Fruit fly (Drosophila melanogaster) whole organism, embryonic: ENCODE results near the gene CG2187.

Source experiments
- B-H1 ChIP-seq: fragments of 200-800 bp; sonication (Bioruptor generic); IDR thresholded peaks from 3 replicates; pipeline ENCODE4 v1.3.6; 2022; ENCODE audit warnings: missing biosample characterization, missing genetic modification characterization
- B-H2 ChIP-seq: fragments of 200-800 bp; sonication (Bioruptor generic); optimal IDR thresholded peaks from 2 replicates; lab custom pipeline; 2018; ENCODE audit warnings: missing biosample characterization, mild to moderate bottlenecking, missing genetic modification characterization
- Blimp-1 ChIP-seq: fragments of 200-800 bp; sonication (Bioruptor generic); optimal IDR thresholded peaks from 3 replicates; lab custom pipeline; 2018; ENCODE audit warnings: missing biosample characterization, missing genetic modification characterization, mild to moderate bottlenecking, moderate library complexity, missing genetic modification reagents
- CG10209 ChIP-seq: fragments of 200-800 bp; sonication (Bioruptor generic); optimal IDR thresholded peaks from 3 replicates; lab custom pipeline; 2017; ENCODE audit warnings: missing biosample characterization, mild to moderate bottlenecking, missing genetic modification characterization, missing genetic modification reagents
- CG10959 ChIP-seq: fragments of 200-800 bp; sonication (Bioruptor generic); IDR thresholded peaks from 2 replicates; pipeline ENCODE4 v1.3.6; 2022; ENCODE audit warnings: missing biosample characterization, missing genetic modification characterization
- CG11504 ChIP-seq: fragments of 200-800 bp; sonication (Bioruptor generic); optimal IDR thresholded peaks from 3 replicates; lab custom pipeline; 2019; ENCODE audit warnings: missing biosample characterization, mild to moderate bottlenecking, missing genetic modification characterization, moderate library complexity
- CG14860 ChIP-seq: fragments of 200-800 bp; sonication (Bioruptor generic); IDR thresholded peaks from 3 replicates; pipeline ENCODE4 v1.3.6; 2022; ENCODE audit warnings: missing biosample characterization, missing genetic modification characterization; ENCODE audit not compliant: partially characterized antibody
- CG1603 ChIP-seq: fragments of 200-800 bp; sonication (Bioruptor generic); optimal IDR thresholded peaks from 2 replicates; lab custom pipeline; 2019; ENCODE audit warnings: missing biosample characterization, mild to moderate bottlenecking, missing genetic modification characterization, moderate library complexity
- CG17361 ChIP-seq: fragments of 200-800 bp; sonication (Bioruptor generic); IDR thresholded peaks from 3 replicates; pipeline ENCODE4 v1.3.6; 2022; ENCODE audit warnings: missing biosample characterization, missing genetic modification characterization
- CG18619 ChIP-seq: fragments of 200-800 bp; sonication (Bioruptor generic); optimal IDR thresholded peaks from 3 replicates; lab custom pipeline; 2017; ENCODE audit warnings: missing biosample characterization, mild to moderate bottlenecking, missing genetic modification characterization
- CG2199 ChIP-seq: fragments of 200-800 bp; sonication (Bioruptor generic); IDR thresholded peaks from 3 replicates; pipeline ENCODE4 v1.3.6; 2022; ENCODE audit warnings: missing biosample characterization, missing genetic modification characterization
- CG2889 ChIP-seq: fragments of 200-800 bp; sonication (Bioruptor generic); IDR thresholded peaks from 3 replicates; pipeline ENCODE4 v1.3.6; 2022; ENCODE audit warnings: missing biosample characterization, missing genetic modification characterization
- CG3065 ChIP-seq: fragments of 200-800 bp; sonication (Bioruptor generic); optimal IDR thresholded peaks from 2 replicates; lab custom pipeline; 2016; ENCODE audit warnings: missing biosample characterization, missing genetic modification characterization
- CG31388 ChIP-seq: fragments of 200-800 bp; sonication (Bioruptor generic); optimal IDR thresholded peaks from 2 replicates; lab custom pipeline; 2016; ENCODE audit warnings: missing biosample characterization, missing genetic modification characterization
- CG43689 ChIP-seq: fragments of 200-800 bp; sonication (Bioruptor generic); IDR thresholded peaks from 2 replicates; pipeline ENCODE4 v1.3.6; 2022; ENCODE audit warnings: missing biosample characterization, missing genetic modification characterization
- CG4404 ChIP-seq: fragments of 200-800 bp; sonication (Bioruptor generic); IDR thresholded peaks from 2 replicates; pipeline ENCODE4 v1.3.6; 2022; ENCODE audit warnings: missing biosample characterization, missing genetic modification characterization
- CG6254 ChIP-seq: fragments of 200-800 bp; sonication (Bioruptor generic); optimal IDR thresholded peaks from 3 replicates; lab custom pipeline; 2017; ENCODE audit warnings: mild to moderate bottlenecking, missing biosample characterization, missing genetic modification reagents, missing genetic modification characterization
- CG7372 ChIP-seq: fragments of 200-800 bp; sonication (Bioruptor generic); IDR thresholded peaks from 2 replicates; pipeline ENCODE4 v1.3.6; 2022; ENCODE audit warnings: missing biosample characterization, missing genetic modification characterization
- CG7928 ChIP-seq: fragments of 200-800 bp; sonication (Bioruptor generic); optimal IDR thresholded peaks from 2 replicates; lab custom pipeline; 2017; ENCODE audit warnings: missing biosample characterization, mild to moderate bottlenecking, missing genetic modification characterization
- CG8290 ChIP-seq, 3 experiments: fragments of 200-800 bp; sonication (Bioruptor generic); optimal IDR thresholded peaks; 2 replicates each; lab custom pipeline; 2016 to 2019; ENCODE audit warnings: missing biosample characterization in 3 of 3, missing genetic modification characterization in 3 of 3, mild to moderate bottlenecking in 2 of 3, moderate library complexity in 1 of 3
- CG8478 ChIP-seq: fragments of >200 bp; optimal IDR thresholded peaks from 2 replicates; lab custom pipeline; 2018
- Elba2 ChIP-seq: fragments of 200-800 bp; sonication (Bioruptor generic); optimal IDR thresholded peaks from 3 replicates; lab custom pipeline; 2016; ENCODE audit warnings: missing biosample characterization, missing genetic modification characterization
- H2.0 ChIP-seq: fragments of 200-800 bp; sonication (Bioruptor generic); IDR thresholded peaks from 2 replicates; pipeline ENCODE4 v1.3.6; 2022; ENCODE audit warnings: missing biosample characterization, missing genetic modification characterization
- Poxn ChIP-seq: fragments of 200-800 bp; sonication (Bioruptor generic); IDR thresholded peaks from 2 replicates; pipeline ENCODE4 v1.3.6; 2022; ENCODE audit warnings: missing biosample characterization, missing genetic modification characterization
- Sin3A ChIP-seq: fragments of >200 bp; optimal IDR thresholded peaks from 2 replicates; lab custom pipeline; 2018
- Usf ChIP-seq: fragments of 200-800 bp; sonication (Bioruptor generic); optimal IDR thresholded peaks from 2 replicates; lab custom pipeline; 2017; ENCODE audit warnings: missing genotype, missing biosample characterization, missing genetic modification characterization
- YL-1 ChIP-seq: fragments of 200-800 bp; sonication (Bioruptor generic); optimal IDR thresholded peaks from 3 replicates; lab custom pipeline; 2017; ENCODE audit warnings: missing biosample characterization, mild to moderate bottlenecking, missing genetic modification characterization
- ac ChIP-seq: fragments of 200-800 bp; sonication (Bioruptor generic); optimal IDR thresholded peaks from 3 replicates; lab custom pipeline; 2017; ENCODE audit warnings: missing biosample characterization, mild to moderate bottlenecking, missing genetic modification characterization
- al ChIP-seq: fragments of 200-800 bp; sonication (Bioruptor generic); IDR thresholded peaks from 2 replicates; pipeline ENCODE4 v1.3.6; 2022; ENCODE audit warnings: missing biosample characterization, missing genetic modification characterization
- corto ChIP-seq: fragments of 200-800 bp; sonication (Bioruptor generic); optimal IDR thresholded peaks from 2 replicates; lab custom pipeline; 2016; ENCODE audit warnings: missing biosample characterization, mild to moderate bottlenecking, missing genetic modification characterization, moderate library complexity
- ham ChIP-seq: fragments of 200-800 bp; sonication (Bioruptor generic); IDR thresholded peaks from 2 replicates; pipeline ENCODE4 v1.3.6; 2022; ENCODE audit warnings: missing biosample characterization, missing genetic modification characterization
- hbn ChIP-seq: fragments of 200-800 bp; sonication (Bioruptor generic); IDR thresholded peaks from 2 replicates; pipeline ENCODE4 v1.3.6; 2022; ENCODE audit warnings: missing biosample characterization, missing genetic modification characterization; ENCODE audit not compliant: partially characterized antibody
- hth ChIP-seq: fragments of >200 bp; optimal IDR thresholded peaks from 2 replicates; lab custom pipeline; 2017; ENCODE audit warnings: inconsistent platforms
- ind ChIP-seq: fragments of 200-800 bp; sonication (Bioruptor generic); optimal IDR thresholded peaks from 3 replicates; lab custom pipeline; 2016; ENCODE audit warnings: missing biosample characterization, missing genetic modification characterization
- inv ChIP-seq: fragments of 200-800 bp; sonication (Bioruptor generic); IDR thresholded peaks from 2 replicates; pipeline ENCODE4 v1.3.6; 2022; ENCODE audit warnings: missing biosample characterization, missing genetic modification characterization; ENCODE audit not compliant: partially characterized antibody
- knrl ChIP-seq: fragments of 200-800 bp; sonication (Bioruptor generic); IDR thresholded peaks from 3 replicates; pipeline ENCODE4 v1.3.6; 2022; ENCODE audit warnings: missing biosample characterization, missing genetic modification characterization; ENCODE audit not compliant: partially characterized antibody
- oc ChIP-seq: fragments of 200-800 bp; sonication (Bioruptor generic); optimal IDR thresholded peaks from 2 replicates; lab custom pipeline; 2018; ENCODE audit warnings: missing biosample characterization, mild to moderate bottlenecking, missing genetic modification characterization, moderate library complexity
- org-1 ChIP-seq: fragments of 200-800 bp; sonication (Bioruptor generic); optimal IDR thresholded peaks from 2 replicates; lab custom pipeline; 2017; ENCODE audit warnings: missing biosample characterization, missing genetic modification characterization
- sc ChIP-seq, 3 experiments: fragments of >200 bp in 2 of 3; fragments of 200-800 bp in 1 of 3; sonication (Bioruptor generic) in 1 of 3; optimal IDR thresholded peaks; 2 replicates in 2 of 3; 3 replicates in 1 of 3; lab custom pipeline; 2017; ENCODE audit warnings: mild to moderate bottlenecking in 1 of 3, missing biosample characterization in 1 of 3, missing genetic modification characterization in 1 of 3, missing genetic modification reagents in 1 of 3
- schlank ChIP-seq: fragments of 200-800 bp; sonication (Bioruptor generic); optimal IDR thresholded peaks from 2 replicates; lab custom pipeline; 2018; ENCODE audit warnings: missing biosample characterization, mild to moderate bottlenecking, missing genetic modification characterization
- sens ChIP-seq: fragments of 200-800 bp; sonication (Bioruptor generic); peaks from one replicate; lab custom pipeline; 2016; ENCODE audit warnings: missing biosample characterization, missing genetic modification characterization
- shn ChIP-seq: fragments of 200-800 bp; sonication (Bioruptor generic); optimal IDR thresholded peaks from 3 replicates; lab custom pipeline; 2016; ENCODE audit warnings: missing biosample characterization, missing genetic modification characterization
- sna ChIP-seq: fragments of 200-800 bp; sonication (Bioruptor generic); IDR thresholded peaks from 2 replicates; pipeline ENCODE4 v1.3.6; 2022; ENCODE audit warnings: missing biosample characterization, missing genetic modification characterization; ENCODE audit not compliant: partially characterized antibody
- so ChIP-seq: fragments of 200-800 bp; sonication (Bioruptor generic); IDR thresholded peaks from 3 replicates; pipeline ENCODE4 v1.3.6; 2022; ENCODE audit warnings: missing biosample characterization, missing genetic modification characterization
- toy ChIP-seq: fragments of 200-800 bp; sonication (Bioruptor generic); IDR thresholded peaks from 2 replicates; pipeline ENCODE4 v1.3.6; 2022; ENCODE audit warnings: missing biosample characterization, missing genetic modification characterization
- tup ChIP-seq: fragments of 200-800 bp; sonication (Bioruptor generic); optimal IDR thresholded peaks from 2 replicates; lab custom pipeline; 2016; ENCODE audit warnings: missing biosample characterization, mild to moderate bottlenecking, missing genetic modification characterization, moderate library complexity
- vfl ChIP-seq: fragments of 200-800 bp; sonication (Bioruptor generic); optimal IDR thresholded peaks from 2 replicates; lab custom pipeline; 2016; ENCODE audit warnings: missing biosample characterization, missing genetic modification characterization

The CG2187 gene

DNA sequence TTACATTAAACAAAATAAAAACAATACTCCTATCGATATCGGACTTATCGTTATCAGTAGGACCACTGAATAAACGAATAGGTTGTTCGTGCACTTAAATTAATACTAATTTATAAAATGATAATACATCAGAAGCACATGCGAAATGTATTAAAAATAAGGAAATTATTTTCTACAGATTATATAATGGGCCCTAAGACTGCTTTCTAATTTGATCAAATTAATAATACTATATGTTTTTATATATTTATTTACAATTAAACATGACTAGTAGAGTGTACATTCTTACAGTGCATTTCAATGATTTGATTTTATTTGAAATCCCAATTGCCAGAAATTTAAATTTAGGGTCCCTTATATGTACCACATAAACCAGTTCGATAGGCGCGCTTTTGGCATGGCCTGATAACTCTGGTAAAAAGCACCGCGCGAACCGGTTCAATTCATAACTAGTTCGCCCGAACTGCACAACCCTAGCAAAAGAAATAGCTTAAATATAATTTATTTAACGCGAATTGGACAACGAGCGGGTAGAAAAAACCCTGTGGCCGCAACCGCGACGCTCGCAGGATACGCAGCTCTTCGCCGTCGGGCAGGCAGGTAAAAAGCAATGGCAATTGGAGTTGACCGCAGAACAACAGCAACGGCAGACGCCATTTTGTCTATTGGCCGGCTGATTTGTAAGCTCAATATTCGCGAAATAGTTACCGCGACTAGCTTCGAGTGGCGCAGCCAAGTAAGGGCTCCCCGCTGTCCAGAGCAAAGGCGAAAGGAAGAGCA lies 18.3 kb upstream of the CG2187 start, which contains the start of the genes CG2126 and faf (continued):
- TF ChIP-seq toy (no peak), ac (no peak), schlank (tag; lab: Kevin White, UChicago) (peak; percentile 41), hbn (GFP tag; lab: Robert Waterston, UW) (no peak; the same call in 1 of the 2 replicates), CG14860 (GFP tag; lab: Robert Waterston, UW) (peak; percentile 33; the same call in 2 of the 3 replicates), tup (no peak), CG7372 (GFP tag; lab: Robert Waterston, UW) (peak; percentile 57; the same call in 1 of the 2 replicates), CG18619 (GFP tag; lab: Kevin White, UChicago) (peak; percentile 59), sens (GFP tag; lab: Kevin White, UChicago) (peak; percentile 83), B-H1 (GFP tag; lab: Robert Waterston, UW) (peak; percentile 56; the same call in 2 of the 3 replicates), CG10959 (GFP tag; lab: Robert Waterston, UW) (no peak), Usf (GFP tag; lab: Kevin White, UChicago) (peak; percentile 48), hth (lab: Kevin White, UChicago) (no peak), so (GFP tag; lab: Robert Waterston, UW) (peak; percentile 37; the same call in 1 of the 3 replicates), knrl (GFP tag; lab: Robert Waterston, UW) (peak; percentile 43; the same call in 2 of the 3 replicates), org-1 (peak; percentile 11), Blimp-1 (GFP tag; lab: Kevin White, UChicago) (peak; percentile 78), CG31388 (GFP tag; lab: Kevin White, UChicago) (peak; percentile 48), H2.0 (GFP tag; lab: Robert Waterston, UW) (peak; percentile 78), CG11504 (tag; lab: Kevin White, UChicago) (no peak), inv (GFP tag; lab: Robert Waterston, UW) (peak; percentile 31; the same call in 1 of the 2 replicates), ham (GFP tag; lab: Robert Waterston, UW) (no peak), CG8478 (lab: Kevin White, UChicago) (no peak), al (GFP tag; lab: Robert Waterston, UW) (peak; percentile 70), Sin3A (lab: Kevin White, UChicago) (peak; percentile 17), CG3065 (GFP tag; lab: Kevin White, UChicago) (peak; percentile 21), sc (optimal IDR thresholded peaks at IDR 0.05; lab: Kevin White, UChicago) (no peak), sc (GFP tag; optimal IDR thresholded peaks at IDR 0.05; lab: Kevin White, UChicago) (peak; percentile 36), B-H2 (GFP tag; lab: Kevin White, UChicago) (peak; percentile 84), CG43689 (GFP tag; lab: Robert Waterston, UW) (no peak), Poxn (GFP tag; lab: Robert Waterston, UW) (peak; percentile 47), CG7928 (GFP tag; lab: Kevin White, UChicago) (peak; percentile 43), oc (peak; percentile 58), CG2199 (GFP tag; lab: Robert Waterston, UW) (no peak), corto (no peak)

DNA sequence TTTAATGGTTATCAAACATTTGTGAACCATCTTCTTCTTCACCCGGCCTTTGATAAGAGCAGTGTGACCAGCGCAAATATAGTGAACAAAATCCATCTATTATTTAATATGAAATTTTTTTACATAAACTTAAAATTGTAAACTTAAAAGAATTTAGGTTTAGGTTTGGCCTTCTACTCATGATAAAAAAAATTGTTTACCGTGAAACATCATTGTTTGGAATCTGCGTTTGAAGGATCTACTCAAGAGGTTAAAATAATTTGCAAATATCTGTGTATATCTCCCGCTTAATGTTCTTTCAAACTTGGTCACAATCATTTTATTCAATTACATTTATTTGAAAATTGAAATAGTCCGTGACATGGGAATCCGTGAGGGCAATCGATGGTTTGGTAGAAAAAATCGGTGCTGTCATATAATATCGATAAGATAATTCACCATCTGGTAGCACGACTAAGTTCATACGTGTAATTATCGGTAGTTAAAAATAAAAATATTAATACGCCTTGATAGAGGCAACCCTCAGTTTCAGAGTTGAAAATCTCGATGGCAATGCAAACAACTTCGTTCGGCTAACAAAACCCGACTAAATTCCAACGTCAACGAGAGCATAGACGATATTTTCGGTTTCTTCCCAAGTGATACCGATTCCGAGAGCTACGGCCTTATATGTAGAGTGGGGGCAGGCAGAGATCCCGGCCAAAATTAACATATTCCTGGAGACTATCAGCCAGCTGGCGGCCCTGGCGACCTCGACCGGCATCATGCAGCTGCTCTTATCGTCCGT lies 13.5 kb upstream of the CG2187 start, which contains the start of the genes betaGlu and sip3:
TSS of gene betaGlu (minus strand) at position 59 of the 787 bp plus-strand sequence.
TSS of gene sip3 (plus strand) at position 430 of the 787 bp plus-strand sequence.
- TF ChIP-seq CG43689 (GFP tag; lab: Robert Waterston, UW) (no peak), sna (GFP tag; lab: Robert Waterston, UW) (peak; percentile 92), CG2889 (GFP tag; lab: Robert Waterston, UW) (no peak), YL-1 (peak; percentile 73), CG17361 (peak; percentile 75; the same call in 2 of the 3 replicates), Sin3A (lab: Kevin White, UChicago) (peak; percentile 27), CG10209 (no peak), CG6254 (GFP tag; lab: Kevin White, UChicago) (no peak), ind (no peak), shn (GFP tag; lab: Kevin White, UChicago) (no peak), Elba2 (GFP tag; lab: Kevin White, UChicago) (no peak), CG1603 (tag; lab: Kevin White, UChicago) (peak; percentile 40), CG4404 (GFP tag; lab: Robert Waterston, UW) (no peak), CG8290 (GFP tag; optimal IDR thresholded peaks at IDR 0.05; lab: Kevin White, UChicago) (peak; percentile 41), CG8290 (tag; optimal IDR thresholded peaks at IDR 0.05; lab: Kevin White, UChicago) (no peak), vfl (GFP tag; lab: Kevin White, UChicago) (no peak)
